Worm (Caenorhabditis elegans) whole organism, L4 larva: ENCODE data around the gene F55H2.5.

ENCODE experiments used
- F44E2.7 ChIP-seq: fragments of 200-800 bp; sonication (Bioruptor generic); IDR thresholded peaks from 2 replicates; pipeline ENCODE4 v2.1.2; 2022; ENCODE audit warnings: missing genetic modification characterization, missing compliant biosample characterization
- Y105C5A.15 ChIP-seq: fragments of 200-800 bp; sonication (Bioruptor generic); IDR thresholded peaks from 2 replicates; pipeline ENCODE4 v1.3.6; 2022; ENCODE audit warnings: missing genetic modification characterization, missing compliant biosample characterization
- fkh-10 ChIP-seq: fragments of 150-350 bp; optimal IDR thresholded peaks from 2 replicates; lab custom pipeline; 2014; ENCODE audit warnings: missing biosample characterization, missing genetic modification reagents, missing genetic modification characterization
- fos-1 ChIP-seq: fragments of 150-350 bp; optimal IDR thresholded peaks from 2 replicates; lab custom pipeline; 2014; ENCODE audit warnings: missing biosample characterization, missing genetic modification characterization
- pha-4 ChIP-seq, 2 experiments: fragments of 150-350 bp in 1 of 2; fragments of 200-800 bp in 1 of 2; sonication (Bioruptor generic) in 1 of 2; IDR thresholded peaks in 1 of 2; optimal IDR thresholded peaks in 1 of 2; 2 replicates each; pipeline versions ENCODE4 v1.3.6 to Lab custom; 2014 to 2022; ENCODE audit warnings: missing genetic modification characterization in 2 of 2, missing genetic modification reagents in 2 of 2, missing biosample characterization in 1 of 2, missing compliant biosample characterization in 1 of 2
- snpc-4 ChIP-seq: fragments of 150-350 bp; optimal IDR thresholded peaks from 2 replicates; lab custom pipeline; 2014; ENCODE audit warnings: missing biosample characterization, missing genetic modification characterization
- zag-1 ChIP-seq: fragments of 150-350 bp; optimal IDR thresholded peaks from 2 replicates; lab custom pipeline; 2014; ENCODE audit warnings: missing biosample characterization, missing genetic modification characterization
- ztf-7 ChIP-seq: fragments of 150-350 bp; optimal IDR thresholded peaks from 2 replicates; lab custom pipeline; 2014; ENCODE audit warnings: missing biosample characterization, missing genetic modification characterization

DNA sequence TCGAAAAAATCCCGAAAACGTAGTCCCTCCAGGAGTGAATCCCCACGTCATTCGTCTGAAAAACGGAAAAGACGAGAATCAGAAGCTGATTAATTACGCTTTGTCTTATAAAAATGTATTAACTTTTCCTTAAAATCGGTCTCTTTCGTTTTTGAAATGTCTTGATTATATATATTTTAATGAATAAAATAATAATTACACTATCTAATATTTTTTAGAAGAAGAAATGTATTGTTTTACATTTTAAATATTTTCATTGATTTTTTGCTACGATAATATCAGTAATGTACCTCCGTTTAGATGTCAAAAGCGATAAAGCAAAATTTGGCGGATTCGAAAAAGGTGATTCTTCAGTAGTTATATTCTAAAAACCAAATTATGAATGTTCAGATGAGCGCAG is 14.0 kb downstream of the F55H2.5 start, which contains the start of gene trpp-3:
- TF ChIP-seq ztf-7 (tag; lab: Kevin White, UChicago) = no peak
- TF ChIP-seq zag-1 (tag; lab: Kevin White, UChicago) = no peak
- no peak for TF ChIP-seq fkh-10 (GFP tag; lab: Kevin White, UChicago)
- TF ChIP-seq snpc-4 (tag; lab: Kevin White, UChicago) = no peak
- no peak for TF ChIP-seq fos-1
- TF ChIP-seq pha-4 (GFP tag; IDR thresholded peaks at IDR 0.05; lab: Robert Waterston, UW) = no peak
- TF ChIP-seq pha-4 (tag; optimal IDR thresholded peaks at IDR 0.05; lab: Kevin White, UChicago) = no peak
- TF ChIP-seq F44E2.7 (GFP tag; lab: Robert Waterston, UW) = no peak
- TF ChIP-seq Y105C5A.15 (GFP tag; lab: Robert Waterston, UW) = no peak
